Worm (Caenorhabditis elegans) whole organism, L3 larva: Measurements from ENCODE around the gene ptr-18.

Experiments
- mdl-1 ChIP-seq: fragments of 150-350 bp; optimal IDR thresholded peaks from 2 replicates; lab custom pipeline; 2014; ENCODE audit warnings: missing biosample characterization, missing genetic modification characterization
- nhr-28 ChIP-seq: fragments of 150-350 bp; optimal IDR thresholded peaks from 2 replicates; lab custom pipeline; 2014; ENCODE audit warnings: missing biosample characterization, missing genetic modification characterization
- pha-4 ChIP-seq: fragments of 150-350 bp; optimal IDR thresholded peaks from 2 replicates; lab custom pipeline; 2014; ENCODE audit warnings: missing biosample characterization, missing genetic modification reagents, missing genetic modification characterization
- unc-39 ChIP-seq: sonication (generic microtip); optimal IDR thresholded peaks from 4 replicates; lab custom pipeline; 2017; ENCODE audit warnings: missing biosample characterization, missing genetic modification characterization

- TF ChIP-seq pha-4 (tag; lab: Kevin White, UChicago), result no peak
- TF ChIP-seq mdl-1, result no peak
- TF ChIP-seq unc-39, result no peak
- no peak for TF ChIP-seq nhr-28 (tag; lab: Kevin White, UChicago)
Measured at ce11 chrII:12928241-12928640, 37.1 kb upstream of the ptr-18 start, which contains the start of gene F58G1.3.
